Worm (Caenorhabditis elegans) whole organism, mixed stage, embryonic: ENCODE measurements around the gene cest-16.

ENCODE experiments used
- M03D4.4 ChIP-seq: sonication (generic microtip); optimal IDR thresholded peaks from 2 replicates; lab custom pipeline; 2017; ENCODE audit warnings: mild to moderate bottlenecking, missing genetic modification characterization, missing compliant biosample characterization
- bed-3 ChIP-seq: fragments of 200-800 bp; sonication (Bioruptor generic); optimal IDR thresholded peaks from 3 replicates; lab custom pipeline; 2018; ENCODE audit warnings: mild to moderate bottlenecking, missing genetic modification characterization, moderate library complexity, missing compliant biosample characterization
- blmp-1 ChIP-seq: fragments of 150-350 bp; optimal IDR thresholded peaks from 2 replicates; lab custom pipeline; 2014; ENCODE audit warnings: missing biosample characterization, missing genetic modification characterization
- ceh-39 ChIP-seq: fragments of 150-350 bp; optimal IDR thresholded peaks from 2 replicates; lab custom pipeline; 2014; ENCODE audit warnings: missing biosample characterization, missing genetic modification characterization
- ceh-43 ChIP-seq: fragments of 200-800 bp; sonication (Bioruptor generic); optimal IDR thresholded peaks from 2 replicates; lab custom pipeline; 2018; ENCODE audit warnings: mild to moderate bottlenecking, missing genetic modification characterization, moderate library complexity, missing compliant biosample characterization
- ces-1 ChIP-seq: fragments of 150-350 bp; optimal IDR thresholded peaks from 2 replicates; lab custom pipeline; 2014; ENCODE audit warnings: missing biosample characterization, missing genetic modification reagents, missing genetic modification characterization
- cnd-1 ChIP-seq: fragments of 200-800 bp; sonication (Bioruptor generic); optimal IDR thresholded peaks from 2 replicates; lab custom pipeline; 2018; ENCODE audit warnings: mild to moderate bottlenecking, missing genetic modification characterization, missing compliant biosample characterization
- drap-1 ChIP-seq: fragments of 200-800 bp; sonication (Bioruptor generic); optimal IDR thresholded peaks from 3 replicates; lab custom pipeline; 2018; ENCODE audit warnings: mild to moderate bottlenecking, missing genetic modification characterization, missing compliant biosample characterization
- elt-1 ChIP-seq: sonication (generic microtip); optimal IDR thresholded peaks from 2 replicates; lab custom pipeline; 2017; ENCODE audit warnings: missing genetic modification characterization, mild to moderate bottlenecking, missing compliant biosample characterization, antibody characterized with exemption, moderate library complexity, borderline replicate concordance; ENCODE audit not compliant: insufficient read depth
- elt-3 ChIP-seq: fragments of 150-350 bp; optimal IDR thresholded peaks from 2 replicates; lab custom pipeline; 2014; ENCODE audit warnings: missing biosample characterization, missing genetic modification characterization
- flh-1 ChIP-seq: fragments of 200-800 bp; sonication (Bioruptor generic); optimal IDR thresholded peaks from 2 replicates; lab custom pipeline; 2018; ENCODE audit warnings: mild to moderate bottlenecking, missing genetic modification characterization, moderate library complexity, missing compliant biosample characterization
- ham-2 ChIP-seq: fragments of 200-800 bp; sonication (Bioruptor generic); optimal IDR thresholded peaks from 2 replicates; lab custom pipeline; 2018; ENCODE audit warnings: mild to moderate bottlenecking, missing genetic modification characterization, missing compliant biosample characterization
- hlh-1 ChIP-seq: fragments of 150-350 bp; optimal IDR thresholded peaks from 2 replicates; lab custom pipeline; 2014; ENCODE audit warnings: missing biosample characterization, missing genetic modification reagents, missing genetic modification characterization
- lin-13 ChIP-seq: fragments of 150-350 bp; optimal IDR thresholded peaks from 2 replicates; lab custom pipeline; 2014; ENCODE audit warnings: missing biosample characterization, missing genetic modification characterization
- lin-32 ChIP-seq: fragments of 200-800 bp; sonication (Bioruptor generic); optimal IDR thresholded peaks from 2 replicates; lab custom pipeline; 2018; ENCODE audit warnings: mild to moderate bottlenecking, missing genetic modification characterization, missing compliant biosample characterization
- lsy-2 ChIP-seq: fragments of 150-350 bp; optimal IDR thresholded peaks from 2 replicates; lab custom pipeline; 2014; ENCODE audit warnings: missing biosample characterization, missing genetic modification characterization
- mls-2 ChIP-seq: sonication (generic microtip); optimal IDR thresholded peaks from 2 replicates; lab custom pipeline; 2016; ENCODE audit warnings: mild to moderate bottlenecking, missing genetic modification characterization, moderate library complexity, missing compliant biosample characterization
- nhr-12 ChIP-seq: fragments of 150-350 bp; optimal IDR thresholded peaks from 2 replicates; lab custom pipeline; 2014; ENCODE audit warnings: missing biosample characterization, missing genetic modification characterization
- nhr-237 ChIP-seq: fragments of 150-350 bp; optimal IDR thresholded peaks from 2 replicates; lab custom pipeline; 2014; ENCODE audit warnings: missing biosample characterization, missing genetic modification characterization
- nhr-28 ChIP-seq: fragments of 150-350 bp; optimal IDR thresholded peaks from 2 replicates; lab custom pipeline; 2014; ENCODE audit warnings: missing biosample characterization, missing genetic modification characterization
- nhr-76 ChIP-seq: sonication (generic microtip); optimal IDR thresholded peaks from 2 replicates; lab custom pipeline; 2017; ENCODE audit warnings: missing biosample characterization, missing genetic modification characterization
- pha-4 ChIP-seq: fragments of 150-350 bp; optimal IDR thresholded peaks from 2 replicates; lab custom pipeline; 2018; ENCODE audit warnings: missing biosample characterization, missing genetic modification reagents, missing genetic modification characterization
- sem-2 ChIP-seq: fragments of 200-800 bp; sonication (Bioruptor generic); optimal IDR thresholded peaks from 2 replicates; lab custom pipeline; 2018; ENCODE audit warnings: mild to moderate bottlenecking, missing genetic modification characterization, missing compliant biosample characterization
- sptf-1 ChIP-seq: sonication (generic microtip); optimal IDR thresholded peaks from 2 replicates; lab custom pipeline; 2017; ENCODE audit warnings: mild to moderate bottlenecking, missing genetic modification characterization, moderate library complexity, missing compliant biosample characterization
- tbx-8 ChIP-seq: fragments of 200-800 bp; sonication (Bioruptor generic); optimal IDR thresholded peaks from 2 replicates; lab custom pipeline; 2018; ENCODE audit warnings: mild to moderate bottlenecking, missing genetic modification characterization, moderate library complexity, missing compliant biosample characterization
- unc-120 ChIP-seq: sonication (generic microtip); optimal IDR thresholded peaks from 2 replicates; lab custom pipeline; 2017; ENCODE audit warnings: missing genetic modification characterization, missing compliant biosample characterization; ENCODE audit not compliant: poor library complexity, severe bottlenecking
- unc-62 ChIP-seq: fragments of 150-350 bp; optimal IDR thresholded peaks from 2 replicates; lab custom pipeline; 2014; ENCODE audit warnings: missing biosample characterization, missing genetic modification reagents, missing genetic modification characterization
- zip-8 ChIP-seq: fragments of 150-350 bp; optimal IDR thresholded peaks from 2 replicates; lab custom pipeline; 2014; ENCODE audit warnings: missing biosample characterization, missing genetic modification characterization

Gene cest-16

DNA sequence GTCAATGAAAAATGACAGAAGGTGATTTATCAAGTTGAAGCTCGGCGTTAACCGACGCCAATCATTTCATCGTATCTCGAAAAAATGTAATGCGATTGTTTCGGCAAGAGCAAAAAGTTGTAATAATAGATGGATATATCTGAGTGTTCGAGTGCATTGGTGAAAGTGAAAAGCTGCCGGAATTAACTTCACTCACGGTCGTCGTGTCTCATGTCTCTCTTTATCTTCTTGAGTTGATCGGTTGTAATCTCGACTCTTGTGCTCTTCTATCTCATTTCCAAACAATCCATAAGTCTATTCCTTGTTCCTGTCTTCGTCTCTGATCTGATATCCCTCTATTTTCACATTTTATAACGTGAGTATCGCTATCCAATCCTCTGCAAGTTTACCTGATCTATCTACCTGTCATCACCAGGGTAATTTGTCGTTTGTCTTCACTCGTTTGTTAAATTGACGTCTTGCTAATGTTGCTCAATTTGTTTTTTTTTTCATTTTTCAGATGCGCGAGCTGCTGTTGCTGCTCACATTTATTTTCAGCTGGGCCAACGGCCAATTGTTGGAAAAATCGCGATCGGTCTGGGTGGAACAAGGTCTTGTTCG, at the start of gene cest-16:
cest-16 (plus strand) TSS at position 302 of the 600 bp plus-strand sequence.
- TF ChIP-seq bed-3 (GFP tag; lab: Kevin White, UChicago) (no peak), flh-1 (GFP tag; lab: Kevin White, UChicago) (no peak), nhr-76 (tag; lab: Kevin White, UChicago) (no peak), unc-120 (tag; lab: Kevin White, UChicago) (peak; percentile 62), tbx-8 (no peak), drap-1 (GFP tag; lab: Kevin White, UChicago) (no peak), ceh-39 (no peak), lin-32 (no peak), blmp-1 (no peak), hlh-1 (peak; percentile 45), unc-62 (GFP tag; lab: Kevin White, UChicago) (peak; percentile 28)

DNA sequence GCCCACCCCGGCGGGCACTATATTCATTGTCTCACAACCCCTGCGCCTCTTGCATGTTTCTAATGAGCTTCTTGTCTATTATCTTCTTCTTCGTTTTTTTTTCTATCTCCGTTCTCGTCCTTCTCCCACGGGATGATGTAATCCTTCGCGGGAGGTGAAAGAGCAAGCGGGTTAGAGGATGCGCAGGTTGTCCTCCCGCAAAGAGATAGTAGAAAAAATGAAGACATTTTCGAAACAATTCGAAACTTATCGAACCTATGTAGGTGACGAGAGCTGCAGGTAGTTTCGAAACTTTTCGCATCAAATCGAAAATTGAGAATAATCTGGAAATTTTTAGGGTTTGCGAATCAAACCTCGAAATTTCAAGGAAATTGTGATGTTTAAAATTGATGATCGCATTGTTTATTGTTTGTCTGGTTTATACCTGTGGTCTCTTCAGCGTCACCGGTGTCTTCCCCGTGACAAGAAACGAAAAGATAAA, 49.4 kb upstream of the cest-16 start:
- TF ChIP-seq unc-120 (tag; lab: Kevin White, UChicago): peak; percentile 48
- TF ChIP-seq elt-3 (tag; lab: Kevin White, UChicago): peak; percentile 19
- TF ChIP-seq M03D4.4 (tag; lab: Kevin White, UChicago): no peak
- TF ChIP-seq, all 35 proteins: peak for 2

DNA sequence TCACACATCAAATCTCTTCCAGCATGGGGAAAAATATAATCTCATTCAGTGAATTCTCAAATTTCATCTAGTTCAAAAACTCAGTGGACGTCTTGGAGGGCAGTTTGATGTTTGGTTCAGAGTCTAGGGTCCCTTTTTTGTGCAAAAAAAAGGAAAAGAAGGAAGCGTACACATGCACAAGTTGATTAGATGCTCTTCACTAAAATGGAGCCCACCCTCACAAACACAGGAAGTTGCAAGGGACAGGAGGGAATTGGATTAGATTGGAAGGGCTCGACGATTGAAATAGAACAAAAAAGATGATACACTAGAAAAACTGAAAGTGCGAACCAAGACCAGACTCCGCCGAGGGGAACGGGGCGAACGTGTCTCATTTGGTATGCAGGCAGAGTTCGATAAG, 48.9 kb upstream of the cest-16 start:
- no peak for TF ChIP-seq sem-2 (GFP tag; lab: Kevin White, UChicago)
- no peak for TF ChIP-seq nhr-237 (tag; lab: Kevin White, UChicago)
- TF ChIP-seq ces-1 (GFP tag; lab: Kevin White, UChicago): peak; percentile 88
- TF ChIP-seq ceh-43 (GFP tag; lab: Kevin White, UChicago): no peak
- no peak for TF ChIP-seq cnd-1 (tag; lab: Kevin White, UChicago)

DNA sequence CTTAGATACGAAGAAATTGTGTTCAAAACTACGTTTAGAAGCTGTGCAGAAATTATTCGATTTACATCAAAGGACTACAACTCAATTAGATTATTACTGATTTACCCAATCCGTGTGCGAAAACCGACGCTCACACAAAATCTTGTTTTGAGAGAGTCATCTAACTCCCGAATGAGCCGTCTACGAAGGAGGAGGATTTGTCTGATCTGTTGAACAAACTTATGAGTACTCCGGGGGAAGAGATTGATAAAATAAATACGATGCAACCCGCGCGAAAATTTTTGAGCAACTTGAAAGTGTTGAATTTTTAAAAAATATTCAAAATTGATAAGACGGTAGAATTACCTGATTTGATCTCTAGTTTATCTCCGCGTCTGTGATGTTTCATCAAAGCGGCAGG, 48.4 kb upstream of the cest-16 start:
- TF ChIP-seq ceh-39 (no peak), ces-1 (GFP tag; lab: Kevin White, UChicago) (peak; percentile 16), pha-4 (tag; lab: Kevin White, UChicago) (no peak), elt-1 (tag; lab: Kevin White, UChicago) (peak; percentile 49)

DNA sequence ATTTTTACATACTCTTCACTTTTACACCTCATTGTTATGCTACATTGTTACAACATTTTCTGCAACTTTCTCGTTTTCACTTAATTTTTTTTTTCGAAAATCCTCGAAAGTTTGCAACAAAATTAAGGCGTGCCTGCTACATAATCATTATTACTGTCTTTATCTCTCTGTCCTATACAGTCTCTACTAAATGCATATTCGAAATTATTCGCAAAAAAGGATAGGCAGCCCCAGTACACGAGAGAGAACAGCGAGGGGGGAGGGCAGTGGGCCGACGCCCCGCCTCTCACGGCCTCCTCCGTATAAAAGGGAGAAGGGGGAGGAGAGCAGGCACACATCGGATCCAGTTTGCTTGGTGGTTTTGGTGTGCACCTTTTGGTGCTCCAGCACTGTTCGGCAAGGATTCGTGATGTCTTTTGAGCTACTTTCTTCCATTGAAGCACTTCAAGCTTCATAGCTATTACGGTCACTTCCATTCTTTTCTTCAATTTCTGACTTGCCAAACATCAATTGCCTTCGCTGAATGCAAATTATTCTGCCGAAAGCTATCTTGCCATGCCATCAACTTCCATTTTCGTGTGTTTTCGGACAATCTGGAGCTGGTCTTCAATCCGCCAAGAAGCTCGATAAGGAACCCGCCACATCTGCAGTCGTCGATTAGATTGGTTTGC, 47.7 kb upstream of the cest-16 start:
- TF ChIP-seq nhr-28 (tag; lab: Kevin White, UChicago) (no peak), sptf-1 (peak; percentile 19), cnd-1 (tag; lab: Kevin White, UChicago) (peak; percentile 17), elt-3 (tag; lab: Kevin White, UChicago) (peak; percentile 48), tbx-8 (no peak), nhr-237 (tag; lab: Kevin White, UChicago) (no peak), bed-3 (GFP tag; lab: Kevin White, UChicago) (no peak), lsy-2 (tag; lab: Kevin White, UChicago) (no peak), pha-4 (tag; lab: Kevin White, UChicago) (no peak), drap-1 (GFP tag; lab: Kevin White, UChicago) (peak; percentile 45), zip-8 (tag; lab: Kevin White, UChicago) (no peak), mls-2 (tag; lab: Kevin White, UChicago) (peak; percentile 18), nhr-76 (tag; lab: Kevin White, UChicago) (no peak), nhr-12 (tag; lab: Kevin White, UChicago) (no peak), lin-13 (peak; percentile 19), unc-120 (tag; lab: Kevin White, UChicago) (peak; percentile 32), flh-1 (GFP tag; lab: Kevin White, UChicago) (no peak), ham-2 (peak; percentile 8)
- TF ChIP-seq, all 35 proteins: peak for 8
